Fruit fly (Drosophila melanogaster) whole organism, wandering third instar larva: Measurements from ENCODE around the gene Akh.

Source experiments
- Hr78 ChIP-seq: fragments of >200 bp; optimal IDR thresholded peaks from 2 replicates; lab custom pipeline; 2017; ENCODE audit warnings: missing biosample characterization, missing genetic modification characterization
- Mio ChIP-seq: sonication (Bioruptor generic); optimal IDR thresholded peaks from 2 replicates; lab custom pipeline; 2016; ENCODE audit warnings: missing biosample characterization, missing genetic modification characterization
- Myc ChIP-seq: fragments of >200 bp; optimal IDR thresholded peaks from 2 replicates; lab custom pipeline; 2017
- OdsH ChIP-seq: fragments of 200-800 bp; sonication (Bioruptor generic); optimal IDR thresholded peaks from 2 replicates; lab custom pipeline; 2016; ENCODE audit warnings: missing biosample characterization, mild to moderate bottlenecking, missing genetic modification characterization
- Rel ChIP-seq, 2 experiments: fragments of 200-800 bp; sonication (Bioruptor generic) in 1 of 2; optimal IDR thresholded peaks; 2 replicates in 1 of 2; 3 replicates in 1 of 2; lab custom pipeline; 2016 to 2019; ENCODE audit warnings: mild to moderate bottlenecking in 2 of 2, missing biosample characterization in 2 of 2, missing genetic modification characterization in 2 of 2, moderate library complexity in 1 of 2
- dl ChIP-seq, 2 experiments: fragments of 175-275, 200-275 bp in 1 of 2; fragments of 200-275 bp in 1 of 2; sonication (Bioruptor generic); optimal IDR thresholded peaks; lab custom pipeline; 2018; ENCODE audit warnings: mild to moderate bottlenecking in 2 of 2, missing biosample characterization in 2 of 2, missing genetic modification characterization in 2 of 2, moderate library complexity in 2 of 2; ENCODE audit not compliant: partially characterized antibody in 2 of 2, insufficient read depth in 1 of 2
- dmrt93B ChIP-seq: fragments of 200-800 bp; sonication (Bioruptor generic); optimal IDR thresholded peaks from 2 replicates; lab custom pipeline; 2018; ENCODE audit warnings: missing biosample characterization, mild to moderate bottlenecking, missing genetic modification characterization
- dsf ChIP-seq: sonication (Bioruptor generic); optimal IDR thresholded peaks from 2 replicates; lab custom pipeline; 2016; ENCODE audit warnings: missing biosample characterization, missing genetic modification characterization, borderline replicate concordance
- h ChIP-seq: fragments of 200-800 bp; sonication (Bioruptor generic); optimal IDR thresholded peaks from 3 replicates; lab custom pipeline; 2016; ENCODE audit warnings: missing biosample characterization, mild to moderate bottlenecking, missing genetic modification characterization
- tai ChIP-seq: sonication (Bioruptor generic); optimal IDR thresholded peaks from 2 replicates; lab custom pipeline; 2016; ENCODE audit warnings: missing biosample characterization, missing genetic modification characterization
- usp ChIP-seq: fragments of >200 bp; optimal IDR thresholded peaks from 2 replicates; lab custom pipeline; 2017; ENCODE audit warnings: missing biosample characterization, missing genetic modification characterization

dm6 chr3L:4122185-4122767, 19.0 kb upstream of the Akh start, which contains the start of gene Chd64:
- peak; percentile 71 for TF ChIP-seq OdsH (GFP tag; lab: Kevin White, UChicago)
- TF ChIP-seq h (GFP tag; lab: Kevin White, UChicago) = peak; percentile 78
- TF ChIP-seq dsf (GFP tag; lab: Kevin White, UChicago) = no peak
- TF ChIP-seq dl (GFP tag; optimal IDR thresholded peaks at IDR 0.05; lab: Kevin White, UChicago; ENCODE audit: insufficient read depth in 1 of 2, partially characterized antibody in 2 of 2) = no peak
- TF ChIP-seq Rel (GFP tag; optimal IDR thresholded peaks at IDR 0.05; lab: Kevin White, UChicago) = peak; percentile 84
- peak; percentile 71 for TF ChIP-seq Rel (tag; optimal IDR thresholded peaks at IDR 0.05; lab: Kevin White, UChicago)
- no peak for TF ChIP-seq tai (GFP tag; lab: Kevin White, UChicago)
- TF ChIP-seq usp (GFP tag; lab: Kevin White, UChicago) = no peak
- no peak for TF ChIP-seq dmrt93B
- no peak for TF ChIP-seq Hr78 (GFP tag; lab: Kevin White, UChicago)
- TF ChIP-seq Mio (GFP tag; lab: Kevin White, UChicago) = no peak
- no peak for TF ChIP-seq Myc (lab: Kevin White, UChicago)
